Fruit fly (Drosophila melanogaster) whole organism, embryonic: Measurements from ENCODE around the gene CG32554.

Source experiments
- Ada2b ChIP-seq: fragments of 200-800 bp; sonication (Bioruptor generic); IDR thresholded peaks from 2 replicates; pipeline ENCODE4 v1.3.6; 2022; ENCODE audit warnings: missing biosample characterization, missing genetic modification characterization
- Antp ChIP-seq: fragments of 200-800 bp; sonication (Bioruptor generic); optimal IDR thresholded peaks from 3 replicates; lab custom pipeline; 2016; ENCODE audit warnings: missing biosample characterization, missing genetic modification characterization
- CG10366 ChIP-seq: fragments of 200-800 bp; sonication (Bioruptor generic); IDR thresholded peaks from 2 replicates; pipeline ENCODE4 v1.3.6; 2022; ENCODE audit warnings: missing biosample characterization, missing genetic modification characterization
- CG10431 ChIP-seq: fragments of 200-800 bp; sonication (Bioruptor generic); optimal IDR thresholded peaks from 3 replicates; lab custom pipeline; 2018; ENCODE audit warnings: missing biosample characterization, mild to moderate bottlenecking, missing genetic modification characterization
- CG12236 ChIP-seq: fragments of 200-800 bp; sonication (Bioruptor generic); optimal IDR thresholded peaks from 2 replicates; lab custom pipeline; 2016; ENCODE audit warnings: missing biosample characterization, missing genetic modification characterization
- CG1233 ChIP-seq: fragments of 200-800 bp; sonication (Bioruptor generic); optimal IDR thresholded peaks from 4 replicates; lab custom pipeline; 2018; ENCODE audit warnings: missing biosample characterization, mild to moderate bottlenecking, missing genetic modification characterization
- CG14441 ChIP-seq: fragments of 200-800 bp; sonication (Bioruptor generic); IDR thresholded peaks from 2 replicates; pipeline ENCODE4 v1.3.6; 2022; ENCODE audit warnings: missing biosample characterization, missing genetic modification characterization
- CG17361 ChIP-seq: fragments of 200-800 bp; sonication (Bioruptor generic); IDR thresholded peaks from 3 replicates; pipeline ENCODE4 v1.3.6; 2022; ENCODE audit warnings: missing biosample characterization, missing genetic modification characterization
- CG17912 ChIP-seq: fragments of 200-800 bp; sonication (Bioruptor generic); optimal IDR thresholded peaks from 2 replicates; lab custom pipeline; 2018; ENCODE audit warnings: missing biosample characterization, mild to moderate bottlenecking, missing genetic modification characterization
- CG2116 ChIP-seq: fragments of 200-800 bp; sonication (Bioruptor generic); optimal IDR thresholded peaks from 3 replicates; lab custom pipeline; 2018; ENCODE audit warnings: missing biosample characterization, mild to moderate bottlenecking, missing genetic modification characterization
- CG30431 ChIP-seq: fragments of 200-800 bp; sonication (Bioruptor generic); optimal IDR thresholded peaks from 2 replicates; lab custom pipeline; 2017; ENCODE audit warnings: missing biosample characterization, missing genetic modification characterization
- CG3847 ChIP-seq: fragments of 200-800 bp; sonication (Bioruptor generic); IDR thresholded peaks from 2 replicates; pipeline ENCODE4 v1.3.6; 2022; ENCODE audit warnings: missing biosample characterization, missing genetic modification characterization
- CG4360 ChIP-seq: fragments of 200-800 bp; sonication (Bioruptor generic); IDR thresholded peaks from 2 replicates; pipeline ENCODE4 v1.3.6; 2022; ENCODE audit warnings: missing biosample characterization, missing genetic modification characterization
- CG4820 ChIP-seq: fragments of 200-800 bp; sonication (Bioruptor generic); optimal IDR thresholded peaks from 3 replicates; lab custom pipeline; 2016; ENCODE audit warnings: missing biosample characterization, missing genetic modification characterization
- CG6254 ChIP-seq: fragments of 200-800 bp; sonication (Bioruptor generic); optimal IDR thresholded peaks from 3 replicates; lab custom pipeline; 2017; ENCODE audit warnings: mild to moderate bottlenecking, missing biosample characterization, missing genetic modification reagents, missing genetic modification characterization
- CG6654 ChIP-seq: fragments of 200-800 bp; sonication (Bioruptor generic); optimal IDR thresholded peaks from 2 replicates; lab custom pipeline; 2017; ENCODE audit warnings: missing biosample characterization, mild to moderate bottlenecking, missing genetic modification characterization
- CG6689 ChIP-seq: fragments of 200-800 bp; sonication (Bioruptor generic); IDR thresholded peaks from 2 replicates; pipeline ENCODE4 v1.3.6; 2022; ENCODE audit warnings: missing biosample characterization, missing genetic modification characterization
- CG7556 ChIP-seq: fragments of 200-800 bp; sonication (Bioruptor generic); optimal IDR thresholded peaks from 2 replicates; lab custom pipeline; 2017; ENCODE audit warnings: missing biosample characterization, mild to moderate bottlenecking, missing genetic modification characterization
- CG7987 ChIP-seq: fragments of 200-800 bp; sonication (Bioruptor generic); optimal IDR thresholded peaks from 2 replicates; lab custom pipeline; 2018; ENCODE audit warnings: missing biosample characterization, mild to moderate bottlenecking, missing genetic modification characterization, moderate library complexity
- CG9727 ChIP-seq: fragments of 200-800 bp; sonication (Bioruptor generic); optimal IDR thresholded peaks from 3 replicates; lab custom pipeline; 2017; ENCODE audit warnings: missing biosample characterization, mild to moderate bottlenecking, missing genetic modification characterization
- CG9797 ChIP-seq: fragments of 200-800 bp; sonication (Bioruptor generic); optimal IDR thresholded peaks from 3 replicates; lab custom pipeline; 2018; ENCODE audit warnings: missing biosample characterization, mild to moderate bottlenecking, missing genetic modification characterization
- CG9932 ChIP-seq: fragments of 200-800 bp; sonication (Bioruptor generic); IDR thresholded peaks from 2 replicates; pipeline ENCODE4 v1.3.6; 2022; ENCODE audit warnings: missing biosample characterization, missing genetic modification characterization
- CkIIα-i1 ChIP-seq: fragments of 200-800 bp; sonication (Bioruptor generic); IDR thresholded peaks from 2 replicates; pipeline ENCODE4 v1.3.6; 2022; ENCODE audit warnings: missing biosample characterization, missing genetic modification characterization
- Dll ChIP-seq: fragments of 200-800 bp; sonication (Bioruptor generic); IDR thresholded peaks from 4 replicates; pipeline ENCODE4 v1.3.6; 2022; ENCODE audit warnings: missing biosample characterization, missing genetic modification characterization; ENCODE audit not compliant: partially characterized antibody
- Drgx ChIP-seq: fragments of 200-800 bp; sonication (Bioruptor generic); IDR thresholded peaks from 2 replicates; pipeline ENCODE4 v1.3.6; 2022; ENCODE audit warnings: missing biosample characterization, missing genetic modification characterization
- HLH54F ChIP-seq: fragments of 200-800 bp; sonication (Bioruptor generic); optimal IDR thresholded peaks from 3 replicates; lab custom pipeline; 2016; ENCODE audit warnings: missing biosample characterization, missing genetic modification characterization
- Hr3 ChIP-seq: fragments of 200-800 bp; sonication (Bioruptor generic); optimal IDR thresholded peaks from 3 replicates; lab custom pipeline; 2016; ENCODE audit warnings: missing biosample characterization, missing genetic modification characterization
- Mes4 ChIP-seq: fragments of 200-800 bp; sonication (Bioruptor generic); optimal IDR thresholded peaks from 2 replicates; lab custom pipeline; 2016; ENCODE audit warnings: missing biosample characterization, missing genetic modification characterization
- Oaz ChIP-seq: fragments of 200-800 bp; sonication (Bioruptor generic); IDR thresholded peaks from 2 replicates; pipeline ENCODE4 v1.3.6; 2022; ENCODE audit warnings: missing biosample characterization, missing genetic modification characterization
- Pdp1 ChIP-seq, 2 experiments: fragments of 200-800 bp; sonication (Bioruptor generic); optimal IDR thresholded peaks; 3 replicates each; lab custom pipeline; 2016; ENCODE audit warnings: missing biosample characterization in 2 of 2, missing genetic modification characterization in 2 of 2, mild to moderate bottlenecking in 1 of 2, moderate library complexity in 1 of 2
- Usf ChIP-seq: fragments of 200-800 bp; sonication (Bioruptor generic); optimal IDR thresholded peaks from 2 replicates; lab custom pipeline; 2017; ENCODE audit warnings: missing genotype, missing biosample characterization, missing genetic modification characterization
- da ChIP-seq: fragments of 200-800 bp; sonication (Bioruptor generic); optimal IDR thresholded peaks from 2 replicates; lab custom pipeline; 2016; ENCODE audit warnings: missing biosample characterization, missing genetic modification characterization
- dimm ChIP-seq: fragments of 200-800 bp; sonication (Bioruptor generic); IDR thresholded peaks from 2 replicates; pipeline ENCODE4 v1.3.6; 2022; ENCODE audit warnings: missing biosample characterization, missing genetic modification characterization
- h ChIP-seq: fragments of >200 bp; optimal IDR thresholded peaks from 2 replicates; lab custom pipeline; 2017
- her ChIP-seq: fragments of 200-800 bp; sonication (Bioruptor generic); optimal IDR thresholded peaks from 2 replicates; lab custom pipeline; 2016; ENCODE audit warnings: missing biosample characterization, missing genetic modification characterization
- ind ChIP-seq: fragments of 200-800 bp; sonication (Bioruptor generic); optimal IDR thresholded peaks from 3 replicates; lab custom pipeline; 2016; ENCODE audit warnings: missing biosample characterization, missing genetic modification characterization
- kah ChIP-seq: fragments of 200-800 bp; sonication (Bioruptor generic); optimal IDR thresholded peaks from 2 replicates; lab custom pipeline; 2018; ENCODE audit warnings: missing biosample characterization, mild to moderate bottlenecking, missing genetic modification characterization
- kni ChIP-seq: fragments of 200-800 bp; sonication (Bioruptor generic); optimal IDR thresholded peaks from 3 replicates; lab custom pipeline; 2017; ENCODE audit warnings: mild to moderate bottlenecking, missing biosample characterization, missing genetic modification reagents, missing genetic modification characterization
- lmd ChIP-seq: fragments of 200-800 bp; sonication (Bioruptor generic); IDR thresholded peaks from 2 replicates; pipeline ENCODE4 v1.3.6; 2022; ENCODE audit warnings: missing biosample characterization, missing genetic modification characterization
- maf-S ChIP-seq: fragments of 200-800 bp; sonication (Bioruptor generic); optimal IDR thresholded peaks from 2 replicates; lab custom pipeline; 2016; ENCODE audit warnings: missing biosample characterization, missing genetic modification characterization
- nau ChIP-seq: fragments of 200-800 bp; sonication (Bioruptor generic); optimal IDR thresholded peaks from 3 replicates; lab custom pipeline; 2017; ENCODE audit warnings: missing biosample characterization, mild to moderate bottlenecking, missing genetic modification characterization, missing genetic modification reagents
- nom ChIP-seq: fragments of 200-800 bp; sonication (Bioruptor generic); optimal IDR thresholded peaks from 2 replicates; lab custom pipeline; 2017; ENCODE audit warnings: missing biosample characterization, missing genetic modification characterization, mild to moderate bottlenecking, moderate library complexity, missing genetic modification reagents
- pita ChIP-seq: fragments of 200-800 bp; sonication (Bioruptor generic); optimal IDR thresholded peaks from 2 replicates; lab custom pipeline; 2017; ENCODE audit warnings: missing biosample characterization, mild to moderate bottlenecking, missing genetic modification characterization
- ro ChIP-seq: fragments of 200-800 bp; sonication (Bioruptor generic); IDR thresholded peaks from 2 replicates; pipeline ENCODE4 v1.3.6; 2022; ENCODE audit warnings: missing biosample characterization, missing genetic modification characterization
- sd ChIP-seq: fragments of 200-800 bp; sonication (Bioruptor generic); optimal IDR thresholded peaks from 3 replicates; lab custom pipeline; 2018; ENCODE audit warnings: missing biosample characterization, mild to moderate bottlenecking, missing genetic modification characterization, moderate library complexity
- sug ChIP-seq: fragments of 200-800 bp; optimal IDR thresholded peaks from 2 replicates; lab custom pipeline; 2019; ENCODE audit warnings: missing biosample characterization, mild to moderate bottlenecking, missing genetic modification characterization, moderate library complexity
- tna ChIP-seq: fragments of 200-800 bp; sonication (Bioruptor generic); IDR thresholded peaks from 2 replicates; pipeline ENCODE4 v1.3.6; 2022; ENCODE audit warnings: missing biosample characterization, missing genetic modification characterization; ENCODE audit not compliant: partially characterized antibody
- tup ChIP-seq: fragments of 200-800 bp; sonication (Bioruptor generic); optimal IDR thresholded peaks from 2 replicates; lab custom pipeline; 2016; ENCODE audit warnings: missing biosample characterization, mild to moderate bottlenecking, missing genetic modification characterization, moderate library complexity
- twi ChIP-seq: fragments of 200-800 bp; optimal IDR thresholded peaks from 2 replicates; lab custom pipeline; 2019; ENCODE audit warnings: missing biosample characterization, mild to moderate bottlenecking, missing genetic modification characterization, moderate library complexity
- zfh1 ChIP-seq: fragments of 200-800 bp; sonication (Bioruptor generic); IDR thresholded peaks from 3 replicates; pipeline ENCODE4 v1.3.6; 2022; ENCODE audit warnings: missing biosample characterization, missing genetic modification characterization

The CG32554 gene

DNA sequence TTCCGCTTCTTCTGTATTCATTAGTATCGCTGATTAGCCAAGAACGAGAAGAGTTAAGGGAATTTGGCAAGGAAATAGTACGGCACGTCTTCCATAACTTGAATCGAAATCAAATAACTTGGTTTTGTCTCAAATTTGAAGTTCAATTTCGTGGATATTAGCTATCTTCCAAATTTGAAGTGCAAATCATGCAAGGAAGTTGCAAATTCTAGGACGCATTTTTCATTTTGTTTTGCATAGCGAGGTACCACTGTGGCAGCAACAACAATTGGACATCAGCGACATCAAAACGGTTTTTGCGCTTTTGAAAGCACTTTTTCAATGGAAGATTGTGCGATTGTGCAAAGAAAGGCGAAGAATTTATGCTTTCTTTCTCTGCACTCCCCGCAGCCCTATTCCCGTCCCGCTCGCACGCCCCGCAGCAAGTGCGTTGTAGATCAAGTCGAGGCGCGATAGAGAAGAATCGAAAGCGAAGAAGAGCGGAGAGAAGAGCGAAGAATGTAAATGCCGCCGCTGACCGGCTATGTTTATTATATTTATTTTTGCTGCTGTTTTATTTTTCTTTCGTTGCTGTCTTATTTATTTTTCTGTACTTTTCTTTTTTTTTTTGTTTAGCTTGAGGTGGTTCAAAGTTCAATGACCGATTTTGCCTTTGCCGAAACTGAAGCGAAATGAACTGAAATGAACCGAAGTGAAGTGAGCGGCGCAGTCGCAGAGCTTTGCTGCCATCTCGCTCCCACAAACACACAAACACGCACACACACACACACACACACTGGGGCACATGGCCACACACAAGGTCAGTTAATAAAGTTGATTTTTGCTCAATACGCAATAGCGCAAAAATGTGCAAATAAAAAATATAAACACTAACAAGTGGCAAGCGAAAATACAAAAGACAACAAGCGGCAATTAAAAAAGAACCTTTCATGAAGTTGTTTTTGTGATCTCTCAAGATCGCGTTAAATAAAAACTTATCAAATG lies 28.9 kb upstream of the CG32554 start (continued):
- TF ChIP-seq CG14441 (peak; percentile 73), HLH54F (GFP tag; lab: Kevin White, UChicago) (peak; percentile 48), pita (no peak), CG1233 (GFP tag; lab: Kevin White, UChicago) (no peak), tup (GFP tag; lab: Kevin White, UChicago) (no peak), ro (GFP tag; lab: Robert Waterston, UW) (no peak), sd (peak; percentile 75), da (GFP tag; lab: Kevin White, UChicago) (no peak), CG4360 (no peak), CG10366 (GFP tag; lab: Robert Waterston, UW) (peak; percentile 62), h (lab: Kevin White, UChicago) (no peak), CG6689 (no peak), CG10431 (GFP tag; lab: Kevin White, UChicago) (no peak), Hr3 (GFP tag; lab: Kevin White, UChicago) (no peak), ind (GFP tag; lab: Kevin White, UChicago) (peak; percentile 80), nau (GFP tag; lab: Kevin White, UChicago) (no peak), CG3847 (GFP tag; lab: Robert Waterston, UW) (peak; percentile 44), Oaz (GFP tag; lab: Robert Waterston, UW) (no peak), CG17912 (no peak), maf-S (peak; percentile 36), CG6654 (GFP tag; lab: Kevin White, UChicago) (no peak), zfh1 (peak; percentile 33; the same call in 1 of the 3 replicates), CkIIα-i1 (GFP tag; lab: Robert Waterston, UW) (no peak), CG6254 (GFP tag; lab: Kevin White, UChicago) (no peak), CG7987 (GFP tag; lab: Kevin White, UChicago) (no peak), CG9797 (GFP tag; lab: Kevin White, UChicago) (no peak), kah (GFP tag; lab: Kevin White, UChicago) (no peak), CG4820 (GFP tag; lab: Kevin White, UChicago) (no peak), lmd (GFP tag; lab: Robert Waterston, UW) (peak; percentile 71), CG9932 (peak; percentile 82), Pdp1 (GFP tag; optimal IDR thresholded peaks at IDR 0.05; lab: Kevin White, UChicago) (peak; percentile 31 to 39), Mes4 (GFP tag; lab: Kevin White, UChicago) (no peak), CG30431 (no peak), Usf (peak; percentile 63), Drgx (GFP tag; lab: Robert Waterston, UW) (peak; percentile 79), twi (tag; lab: Kevin White, UChicago) (no peak), CG9727 (GFP tag; lab: Kevin White, UChicago) (peak; percentile 36), CG12236 (GFP tag; lab: Kevin White, UChicago) (no peak), dimm (GFP tag; lab: Robert Waterston, UW) (no peak), CG2116 (GFP tag; lab: Kevin White, UChicago) (no peak), kni (GFP tag; lab: Kevin White, UChicago) (no peak), CG7556 (GFP tag; lab: Kevin White, UChicago) (peak; percentile 1), her (GFP tag; lab: Kevin White, UChicago) (peak; percentile 54), Dll (GFP tag; lab: Robert Waterston, UW) (no peak), Ada2b (GFP tag; lab: Robert Waterston, UW) (peak; percentile 16; the same call in 1 of the 2 replicates), sug (tag; lab: Kevin White, UChicago) (peak; percentile 0), Antp (peak; percentile 68), nom (GFP tag; lab: Kevin White, UChicago) (peak; percentile 71), tna (GFP tag; lab: Robert Waterston, UW) (no peak), CG17361 (GFP tag; lab: Robert Waterston, UW) (peak; percentile 44; the same call in 2 of the 3 replicates)
